Worm (Caenorhabditis elegans) whole organism, L2 larva: Measurements from ENCODE around the gene pinn-4.

Experiments used
- C34F6.9 ChIP-seq: fragments of 150-350 bp; optimal IDR thresholded peaks from 2 replicates; lab custom pipeline; 2014; ENCODE audit warnings: missing biosample characterization, missing genetic modification characterization
- F13H6.1 ChIP-seq: sonication (generic microtip); optimal IDR thresholded peaks from 2 replicates; lab custom pipeline; 2016; ENCODE audit warnings: missing genetic modification characterization, missing compliant biosample characterization
- blmp-1 ChIP-seq: sonication (generic microtip); optimal IDR thresholded peaks from 2 replicates; lab custom pipeline; 2017; ENCODE audit warnings: missing genetic modification characterization, mild to moderate bottlenecking, missing compliant biosample characterization, antibody characterized with exemption, moderate library complexity; ENCODE audit not compliant: insufficient read depth
- ceh-16 ChIP-seq: fragments of 150-350 bp; optimal IDR thresholded peaks from 2 replicates; lab custom pipeline; 2014; ENCODE audit warnings: missing biosample characterization, missing genetic modification characterization
- lsy-2 ChIP-seq, 2 experiments: fragments of 150-350 bp in 1 of 2; sonication (generic microtip) in 1 of 2; optimal IDR thresholded peaks; 2 replicates each; lab custom pipeline; 2014 to 2017; ENCODE audit warnings: missing biosample characterization in 2 of 2, missing genetic modification characterization in 2 of 2
- mbf-1 ChIP-seq: sonication (generic microtip); optimal IDR thresholded peaks from 2 replicates; lab custom pipeline; 2017; ENCODE audit warnings: missing biosample characterization, missing genetic modification characterization
- mdl-1 ChIP-seq, 2 experiments: fragments of 150-350 bp in 1 of 2; sonication (generic microtip) in 1 of 2; optimal IDR thresholded peaks; 2 replicates each; lab custom pipeline; 2017; ENCODE audit warnings: missing biosample characterization in 2 of 2, missing genetic modification characterization in 2 of 2
- nhr-11 ChIP-seq: fragments of 150-350 bp; optimal IDR thresholded peaks from 2 replicates; lab custom pipeline; 2014; ENCODE audit warnings: missing biosample characterization, missing genetic modification characterization
- nhr-12 ChIP-seq: fragments of 150-350 bp; optimal IDR thresholded peaks from 2 replicates; lab custom pipeline; 2014; ENCODE audit warnings: missing biosample characterization, missing genetic modification characterization
- nhr-25 ChIP-seq: fragments of 150-350 bp; sonication (generic microtip); optimal IDR thresholded peaks from 3 replicates; lab custom pipeline; 2014; ENCODE audit warnings: missing biosample characterization, missing genetic modification characterization
- snpc-4 ChIP-seq: fragments of 150-350 bp; optimal IDR thresholded peaks from 2 replicates; lab custom pipeline; 2014; ENCODE audit warnings: missing biosample characterization, missing genetic modification characterization

- no peak for TF ChIP-seq ceh-16 (tag; lab: Kevin White, UChicago)
- TF ChIP-seq nhr-11 (tag; lab: Kevin White, UChicago) = no peak
- TF ChIP-seq nhr-12 (tag; lab: Kevin White, UChicago) = no peak
- TF ChIP-seq mbf-1 (tag; lab: Kevin White, UChicago) = no peak
- no peak for TF ChIP-seq F13H6.1
- no peak for TF ChIP-seq blmp-1 (tag; lab: Kevin White, UChicago)
- TF ChIP-seq mdl-1 (tag; optimal IDR thresholded peaks at IDR 0.05; lab: Kevin White, UChicago) = no peak
- TF ChIP-seq lsy-2 (tag; optimal IDR thresholded peaks at IDR 0.05; lab: Kevin White, UChicago) = no peak
- TF ChIP-seq nhr-25 (tag; lab: Kevin White, UChicago) = no peak
- TF ChIP-seq C34F6.9 = no peak
- TF ChIP-seq snpc-4 (tag; lab: Kevin White, UChicago) = no peak
Observed at ce11 chrII:13389461-13389860, 13.3 kb upstream of the pinn-4 start, which contains the start of gene Y48C3A.14.
